Worm (Caenorhabditis elegans) whole organism, midembryonic: ENCODE data around the gene R02D3.8.

Source experiments
- cog-1 ChIP-seq: sonication (generic microtip); optimal IDR thresholded peaks from 2 replicates; lab custom pipeline; 2016; ENCODE audit warnings: missing genetic modification characterization, missing compliant biosample characterization
- med-1 ChIP-seq: sonication (generic microtip); optimal IDR thresholded peaks from 2 replicates; lab custom pipeline; 2017; ENCODE audit warnings: missing genetic modification characterization, mild to moderate bottlenecking, missing compliant biosample characterization, antibody characterized with exemption, missing genetic modification reagents; ENCODE audit not compliant: insufficient read depth

DNA sequence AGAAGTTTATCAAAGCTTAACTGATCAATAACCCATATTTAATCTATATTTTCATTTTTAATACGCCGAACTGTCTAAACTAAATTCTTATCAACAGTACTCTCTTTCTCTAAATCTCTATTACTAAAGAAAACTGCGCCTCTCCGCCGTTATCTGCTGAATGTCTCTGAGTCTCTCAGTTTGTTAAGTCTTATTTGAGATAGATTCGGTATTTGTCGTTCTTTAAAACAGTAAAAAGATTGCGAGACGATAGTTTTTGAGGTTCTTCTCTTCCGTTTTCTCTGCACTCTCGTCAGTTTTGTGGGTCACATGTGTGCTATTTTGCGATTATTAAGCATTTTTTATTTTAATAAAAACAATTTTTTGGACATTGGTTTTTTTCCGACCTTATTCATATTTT lies 17.2 kb upstream of the R02D3.8 start, which contains the start of gene sma-10:
- no peak for TF ChIP-seq cog-1 (tag; lab: Kevin White, UChicago)
- TF ChIP-seq med-1, result no peak
